Worm (Caenorhabditis elegans): ENCODE data around the gene W02H5.8.

ce11 chrV:2683497-2683896 is 31.0 kb upstream of the W02H5.8 start:
- TF ChIP-seq lir-3 (tag; optimal IDR thresholded peaks at IDR 0.05) (no peak), hmg-1.1 (GFP tag; IDR thresholded peaks at IDR 0.05) (no peak), ama-1 (optimal IDR thresholded peaks at IDR 0.05) (no peak)
